Worm (Caenorhabditis elegans) whole organism, young adult: ENCODE measurements around the gene R01H10.4.

Source experiments
- C06A6.2 ChIP-seq: fragments of 200-800 bp; sonication (Bioruptor generic); conservative IDR thresholded peaks from 2 replicates; pipeline ENCODE4 v1.3.6; 2022; ENCODE audit warnings: missing genetic modification characterization, missing compliant biosample characterization
- F39B2.1 ChIP-seq: fragments of 200-800 bp; sonication (Bioruptor generic); IDR thresholded peaks from 2 replicates; pipeline ENCODE4 v1.3.6; 2022; ENCODE audit warnings: missing genetic modification reagents, missing genetic modification characterization, missing compliant biosample characterization
- F57C9.4 ChIP-seq: sonication (generic microtip); optimal IDR thresholded peaks from 2 replicates; lab custom pipeline; 2017; ENCODE audit warnings: mild to moderate bottlenecking, missing genetic modification characterization, missing compliant biosample characterization
- K11D2.4 ChIP-seq: fragments of 200-800 bp; sonication (Bioruptor generic); IDR thresholded peaks from 2 replicates; pipeline ENCODE4 v1.3.6; 2022; ENCODE audit warnings: missing genetic modification reagents, missing genetic modification characterization, missing compliant biosample characterization
- K12H6.12 ChIP-seq: fragments of 200-800 bp; sonication (Bioruptor generic); optimal IDR thresholded peaks from 2 replicates; lab custom pipeline; 2018; ENCODE audit warnings: mild to moderate bottlenecking, missing genetic modification characterization, missing compliant biosample characterization
- T26A5.8 ChIP-seq: sonication (generic microtip); optimal IDR thresholded peaks from 2 replicates; lab custom pipeline; 2016; ENCODE audit warnings: missing genetic modification characterization, missing compliant biosample characterization
- Y53F4B.3 ChIP-seq: fragments of 200-800 bp; sonication (Bioruptor generic); IDR thresholded peaks from 2 replicates; pipeline ENCODE4 v1.3.6; 2022; ENCODE audit warnings: missing genetic modification reagents, missing genetic modification characterization, missing compliant biosample characterization
- Y67H2A.10 ChIP-seq: fragments of 200-800 bp; sonication (Bioruptor generic); conservative IDR thresholded peaks from 2 replicates; pipeline ENCODE4 v1.3.6; 2022; ENCODE audit warnings: missing genetic modification reagents, missing genetic modification characterization, missing compliant biosample characterization
- Y79H2A.3 ChIP-seq: fragments of 200-800 bp; sonication (Bioruptor generic); conservative IDR thresholded peaks from 2 replicates; pipeline ENCODE4 v1.3.6; 2022; ENCODE audit warnings: missing genetic modification reagents, missing genetic modification characterization, missing compliant biosample characterization
- attf-5 ChIP-seq: fragments of 200-800 bp; sonication (Bioruptor generic); optimal IDR thresholded peaks from 2 replicates; lab custom pipeline; 2018; ENCODE audit warnings: mild to moderate bottlenecking, missing genetic modification characterization, missing compliant biosample characterization
- bed-1 ChIP-seq: fragments of 200-800 bp; sonication (Bioruptor generic); IDR thresholded peaks from 2 replicates; pipeline ENCODE4 v1.3.6; 2022; ENCODE audit warnings: missing genetic modification reagents, missing genetic modification characterization, missing compliant biosample characterization
- cebp-1 ChIP-seq, 2 experiments: fragments of 200-800 bp in 1 of 2; sonication (Bioruptor generic) in 1 of 2; sonication (generic microtip) in 1 of 2; IDR thresholded peaks in 1 of 2; optimal IDR thresholded peaks in 1 of 2; 2 replicates each; pipeline versions ENCODE4 v1.3.6 to Lab custom; 2017 to 2022; ENCODE audit warnings: missing compliant biosample characterization in 2 of 2, missing genetic modification characterization in 2 of 2, mild to moderate bottlenecking in 1 of 2, missing genetic modification reagents in 1 of 2, moderate library complexity in 1 of 2
- ceh-27 ChIP-seq: fragments of 200-800 bp; sonication (Bioruptor generic); optimal IDR thresholded peaks from 2 replicates; lab custom pipeline; 2018; ENCODE audit warnings: mild to moderate bottlenecking, missing genetic modification characterization, moderate library complexity, missing compliant biosample characterization
- ceh-58 ChIP-seq: fragments of 200-800 bp; sonication (Bioruptor generic); IDR thresholded peaks from 2 replicates; pipeline ENCODE4 v1.3.6; 2022; ENCODE audit warnings: missing genetic modification characterization, missing compliant biosample characterization
- die-1 ChIP-seq: sonication (generic microtip); optimal IDR thresholded peaks from 2 replicates; lab custom pipeline; 2016; ENCODE audit warnings: missing genotype, mild to moderate bottlenecking, missing genetic modification characterization, missing compliant biosample characterization
- egl-18 ChIP-seq: fragments of 200-800 bp; sonication (Bioruptor generic); IDR thresholded peaks from 2 replicates; pipeline ENCODE4 v1.3.6; 2022; ENCODE audit warnings: missing genetic modification reagents, missing genetic modification characterization, missing compliant biosample characterization
- egrh-3 ChIP-seq: fragments of 200-800 bp; sonication (Bioruptor generic); IDR thresholded peaks from 2 replicates; pipeline ENCODE4 v1.3.6; 2022; ENCODE audit warnings: missing genetic modification reagents, missing genetic modification characterization, missing compliant biosample characterization
- ets-4 ChIP-seq: fragments of 200-800 bp; sonication (Bioruptor generic); optimal IDR thresholded peaks from 2 replicates; lab custom pipeline; 2018; ENCODE audit warnings: mild to moderate bottlenecking, missing genetic modification characterization, missing compliant biosample characterization
- fkh-3 ChIP-seq: sonication (generic microtip); optimal IDR thresholded peaks from 2 replicates; lab custom pipeline; 2016; ENCODE audit warnings: mild to moderate bottlenecking, missing genetic modification characterization, missing compliant biosample characterization
- gei-17 ChIP-seq: fragments of 200-800 bp; sonication (Bioruptor generic); optimal IDR thresholded peaks from 2 replicates; lab custom pipeline; 2018; ENCODE audit warnings: mild to moderate bottlenecking, missing genetic modification characterization, missing compliant biosample characterization
- hmg-20 ChIP-seq: fragments of 200-800 bp; sonication (Bioruptor generic); IDR thresholded peaks from 2 replicates; pipeline ENCODE4 v1.3.6; 2022; ENCODE audit warnings: missing genetic modification reagents, missing genetic modification characterization, missing compliant biosample characterization
- hrde-1 ChIP-seq: sonication (generic microtip); optimal IDR thresholded peaks from 2 replicates; lab custom pipeline; 2016; ENCODE audit warnings: missing genetic modification characterization, mild to moderate bottlenecking, missing compliant biosample characterization, moderate library complexity, missing genotype, missing genetic modification reagents, borderline replicate concordance
- hsf-1 ChIP-seq: fragments of 200-800 bp; sonication (Bioruptor generic); IDR thresholded peaks from 2 replicates; pipeline ENCODE4 v1.3.6; 2022; ENCODE audit warnings: missing genetic modification reagents, missing genetic modification characterization, missing compliant biosample characterization
- let-607 ChIP-seq, 2 experiments: fragments of 200-800 bp in 1 of 2; sonication (Bioruptor generic) in 1 of 2; sonication (generic microtip) in 1 of 2; optimal IDR thresholded peaks; 2 replicates each; lab custom pipeline; 2016 to 2018; ENCODE audit warnings: mild to moderate bottlenecking in 2 of 2, missing compliant biosample characterization in 2 of 2, missing genetic modification characterization in 2 of 2, moderate library complexity in 2 of 2, missing genotype in 1 of 2
- lin-35 ChIP-seq, 3 experiments: fragments of 150-350 bp in 2 of 3; sonication (generic microtip) in 1 of 3; optimal IDR thresholded peaks; 2 replicates each; lab custom pipeline; 2014 to 2018; ENCODE audit warnings: missing biosample characterization in 3 of 3, missing genetic modification characterization in 3 of 3, missing genetic modification reagents in 3 of 3
- lsl-1 ChIP-seq: fragments of 200-800 bp; sonication (Bioruptor generic); optimal IDR thresholded peaks from 2 replicates; lab custom pipeline; 2018; ENCODE audit warnings: mild to moderate bottlenecking, missing genetic modification characterization, moderate library complexity, missing compliant biosample characterization
- lsy-27 ChIP-seq: sonication (generic microtip); optimal IDR thresholded peaks from 2 replicates; lab custom pipeline; 2017; ENCODE audit warnings: missing genetic modification characterization, mild to moderate bottlenecking, missing compliant biosample characterization, antibody characterized with exemption, missing genotype, borderline replicate concordance; ENCODE audit not compliant: insufficient read depth
- madf-10 ChIP-seq: sonication (generic microtip); optimal IDR thresholded peaks from 2 replicates; lab custom pipeline; 2016; ENCODE audit warnings: mild to moderate bottlenecking, missing genetic modification characterization, missing compliant biosample characterization
- madf-3 ChIP-seq: fragments of 200-800 bp; sonication (Bioruptor generic); IDR thresholded peaks from 2 replicates; pipeline ENCODE4 v1.3.6; 2022; ENCODE audit warnings: missing genetic modification reagents, missing genetic modification characterization, missing compliant biosample characterization
- mcd-1 ChIP-seq: fragments of 200-800 bp; sonication (Bioruptor generic); IDR thresholded peaks from 2 replicates; pipeline ENCODE4 v1.3.6; 2022; ENCODE audit warnings: missing genetic modification reagents, missing genetic modification characterization, missing compliant biosample characterization
- mel-28 ChIP-seq: sonication (generic microtip); optimal IDR thresholded peaks from 2 replicates; lab custom pipeline; 2016; ENCODE audit warnings: borderline replicate concordance, mild to moderate bottlenecking, missing genetic modification characterization, missing compliant biosample characterization
- mxl-1 ChIP-seq: sonication (generic microtip); optimal IDR thresholded peaks from 2 replicates; lab custom pipeline; 2016; ENCODE audit warnings: missing genetic modification characterization, missing compliant biosample characterization
- nfya-1 ChIP-seq: sonication (generic microtip); optimal IDR thresholded peaks from 2 replicates; lab custom pipeline; 2017; ENCODE audit warnings: antibody characterized with exemption, missing compliant biosample characterization, missing genetic modification characterization, borderline replicate concordance; ENCODE audit not compliant: insufficient read depth
- nfya-2 ChIP-seq: fragments of 200-800 bp; sonication (Bioruptor generic); IDR thresholded peaks from 2 replicates; pipeline ENCODE4 v1.3.6; 2022; ENCODE audit warnings: missing genetic modification reagents, missing genetic modification characterization, missing compliant biosample characterization
- nhr-80 ChIP-seq: sonication (generic microtip); optimal IDR thresholded peaks from 2 replicates; lab custom pipeline; 2016; ENCODE audit warnings: missing genetic modification characterization, missing compliant biosample characterization
- rcor-1 ChIP-seq: fragments of 200-800 bp; sonication (Bioruptor generic); IDR thresholded peaks from 2 replicates; pipeline ENCODE4 v1.3.6; 2022; ENCODE audit warnings: missing genetic modification reagents, missing genetic modification characterization, missing compliant biosample characterization
- rec-8 ChIP-seq, 2 experiments: sonication (generic microtip); optimal IDR thresholded peaks; 2 replicates each; lab custom pipeline; 2016; ENCODE audit warnings: mild to moderate bottlenecking in 2 of 2, missing genetic modification characterization in 2 of 2, missing genetic modification reagents in 2 of 2, missing genotype in 2 of 2, missing biosample characterization in 1 of 2, missing compliant biosample characterization in 1 of 2, moderate library complexity in 1 of 2
- sdz-38 ChIP-seq: sonication (generic microtip); optimal IDR thresholded peaks from 2 replicates; lab custom pipeline; 2016; ENCODE audit warnings: missing genotype, missing genetic modification characterization, missing compliant biosample characterization
- snpc-3.4 ChIP-seq: sonication (generic microtip); optimal IDR thresholded peaks from 2 replicates; lab custom pipeline; 2017; ENCODE audit warnings: missing genetic modification characterization, mild to moderate bottlenecking, missing compliant biosample characterization, antibody characterized with exemption, moderate library complexity, missing genotype, missing genetic modification reagents
- tbp1 ChIP-seq: fragments of 200-800 bp; sonication (Bioruptor generic); optimal IDR thresholded peaks from 2 replicates; lab custom pipeline; 2018; ENCODE audit warnings: mild to moderate bottlenecking, missing genetic modification characterization, missing compliant biosample characterization
- unc-130 ChIP-seq: sonication (generic microtip); optimal IDR thresholded peaks from 2 replicates; lab custom pipeline; 2016; ENCODE audit warnings: missing genetic modification reagents, missing genetic modification characterization, missing compliant biosample characterization
- zfh-2 ChIP-seq: fragments of 200-800 bp; sonication (Bioruptor generic); conservative IDR thresholded peaks from 2 replicates; pipeline ENCODE4 v1.3.6; 2022; ENCODE audit warnings: missing genetic modification reagents, missing genetic modification characterization, missing compliant biosample characterization
- ztf-6 ChIP-seq: fragments of 200-800 bp; sonication (Bioruptor generic); IDR thresholded peaks from 2 replicates; pipeline ENCODE4 v1.3.6; 2022; ENCODE audit warnings: missing genetic modification reagents, missing genetic modification characterization, missing compliant biosample characterization

Gene R01H10.4

ce11 chrIII:10209703-10210102, 44.9 kb upstream of the R01H10.4 start, which contains the start of gene T20G5.9 (continued):
- TF ChIP-seq mcd-1 (GFP tag; lab: Robert Waterston, UW): 0 out of 2 replicates have a peak, but pooled peaks have one; percentile 25
- no peak for TF ChIP-seq nfya-2 (GFP tag; lab: Robert Waterston, UW)
- TF ChIP-seq snpc-3.4 (tag; lab: Kevin White, UChicago): peak; percentile 15
- TF ChIP-seq zfh-2: no peak
- no peak for TF ChIP-seq ztf-6
- TF ChIP-seq Y67H2A.10 (GFP tag; lab: Robert Waterston, UW): no peak
- no peak for TF ChIP-seq K12H6.12
- no peak for TF ChIP-seq gei-17
- peak; percentile 61 for TF ChIP-seq hrde-1 (tag; lab: Kevin White, UChicago)
- no peak for TF ChIP-seq T26A5.8
- TF ChIP-seq let-607 (tag; optimal IDR thresholded peaks at IDR 0.05; lab: Kevin White, UChicago): no peak
- no peak for TF ChIP-seq sdz-38
- no peak for TF ChIP-seq unc-130
- TF ChIP-seq madf-3: no peak
- TF ChIP-seq fkh-3 (tag; lab: Kevin White, UChicago): no peak
- no peak for TF ChIP-seq K11D2.4 (GFP tag; lab: Robert Waterston, UW)
- TF ChIP-seq bed-1 (GFP tag; lab: Robert Waterston, UW): no peak
- TF ChIP-seq hsf-1 (GFP tag; lab: Robert Waterston, UW): 0 out of 2 replicates have a peak, but pooled peaks have one; percentile 29
- no peak for TF ChIP-seq ets-4 (GFP tag; lab: Kevin White, UChicago)
- no peak for TF ChIP-seq Y53F4B.3
- peak; percentile 16; the same call in 1 of the 2 replicates for TF ChIP-seq rcor-1 (GFP tag; lab: Robert Waterston, UW)
- no peak for TF ChIP-seq lsy-27 (tag; lab: Kevin White, UChicago)
- no peak for TF ChIP-seq Y79H2A.3
- no peak for TF ChIP-seq tbp1 (GFP tag; lab: Kevin White, UChicago)
- TF ChIP-seq egl-18 (GFP tag; lab: Robert Waterston, UW): no peak

ce11 chrIII:10211889-10212494, 42.6 kb upstream of the R01H10.4 start, which contains the start of the genes blos-1 and best-18:
Gene blos-1 (minus strand): TSS chrIII:10211946.
Gene best-18 (plus strand): TSS chrIII:10212396.
- TF ChIP-seq hmg-20 (GFP tag; lab: Robert Waterston, UW) (no peak), cebp-1 (GFP tag; IDR thresholded peaks at IDR 0.05; lab: Robert Waterston, UW) (no peak), cebp-1 (tag; optimal IDR thresholded peaks at IDR 0.05; lab: Kevin White, UChicago) (peak; percentile 16), die-1 (tag; lab: Kevin White, UChicago) (no peak), mel-28 (no peak), F57C9.4 (tag; lab: Kevin White, UChicago) (no peak), lsl-1 (GFP tag; lab: Kevin White, UChicago) (peak; percentile 46)

ce11 chrIII:10214540-10214979, 40.1 kb upstream of the R01H10.4 start:
- no peak for TF ChIP-seq rec-8 (tag; optimal IDR thresholded peaks at IDR 0.05; lab: Kevin White, UChicago)
- peak; percentile 63 for TF ChIP-seq tbp1 (GFP tag; lab: Kevin White, UChicago)
- no peak for TF ChIP-seq ceh-27 (GFP tag; lab: Kevin White, UChicago)
- no peak for TF ChIP-seq nfya-1 (tag; lab: Kevin White, UChicago)
- TF ChIP-seq Y53F4B.3: no peak
- TF ChIP-seq F39B2.1 (GFP tag; lab: Robert Waterston, UW): no peak
- peak; percentile 58; the same call in 1 of the 2 replicates for TF ChIP-seq C06A6.2
- TF ChIP-seq hmg-20 (GFP tag; lab: Robert Waterston, UW): 0 out of 2 replicates have a peak, but pooled peaks have one; percentile 3
- peak; percentile 45 for TF ChIP-seq mxl-1 (tag; lab: Kevin White, UChicago)
- peak in 1 of 3 experiments; percentile 71 for TF ChIP-seq lin-35 (GFP tag; optimal IDR thresholded peaks at IDR 0.05; lab: Kevin White, UChicago)
- TF ChIP-seq ceh-58: 0 out of 2 replicates have a peak, but pooled peaks have one; percentile 6
- TF ChIP-seq egl-18 (GFP tag; lab: Robert Waterston, UW): 0 out of 2 replicates have a peak, but pooled peaks have one; percentile 18
- peak; percentile 22 for TF ChIP-seq T26A5.8
- peak; percentile 81 for TF ChIP-seq madf-10
- TF ChIP-seq nhr-80 (tag; lab: Kevin White, UChicago): peak; percentile 54
- TF ChIP-seq ztf-6: no peak
- peak; percentile 44 for TF ChIP-seq attf-5 (GFP tag; lab: Kevin White, UChicago)
- no peak for TF ChIP-seq egrh-3 (GFP tag; lab: Robert Waterston, UW)
